Fruit fly (Drosophila melanogaster) whole organism, embryonic: ENCODE measurements around the gene MICU3.

Experiments
- CG11247 ChIP-seq: fragments of 200-800 bp; sonication (Bioruptor generic); IDR thresholded peaks from 2 replicates; pipeline ENCODE4 v1.3.6; 2022; ENCODE audit warnings: missing biosample characterization, missing genetic modification characterization
- CG1233 ChIP-seq: fragments of 200-800 bp; sonication (Bioruptor generic); optimal IDR thresholded peaks from 4 replicates; lab custom pipeline; 2018; ENCODE audit warnings: missing biosample characterization, mild to moderate bottlenecking, missing genetic modification characterization
- CG13424 ChIP-seq: fragments of 200-800 bp; sonication (Bioruptor generic); optimal IDR thresholded peaks from 2 replicates; lab custom pipeline; 2019; ENCODE audit warnings: missing biosample characterization, mild to moderate bottlenecking, missing genetic modification characterization, moderate library complexity
- CG16815 ChIP-seq: fragments of 200-800 bp; sonication (Bioruptor generic); optimal IDR thresholded peaks from 3 replicates; lab custom pipeline; 2017; ENCODE audit warnings: missing biosample characterization, mild to moderate bottlenecking, missing genetic modification characterization
- CG18619 ChIP-seq: fragments of 200-800 bp; sonication (Bioruptor generic); optimal IDR thresholded peaks from 3 replicates; lab custom pipeline; 2017; ENCODE audit warnings: missing biosample characterization, mild to moderate bottlenecking, missing genetic modification characterization
- CG30431 ChIP-seq: fragments of 200-800 bp; sonication (Bioruptor generic); optimal IDR thresholded peaks from 2 replicates; lab custom pipeline; 2017; ENCODE audit warnings: missing biosample characterization, missing genetic modification characterization
- CG3407 ChIP-seq: fragments of 200-800 bp; sonication (Bioruptor generic); optimal IDR thresholded peaks from 2 replicates; lab custom pipeline; 2018; ENCODE audit warnings: missing biosample characterization, mild to moderate bottlenecking, missing genetic modification characterization
- CG34422 ChIP-seq: fragments of 200-800 bp; sonication (Bioruptor generic); IDR thresholded peaks from 3 replicates; pipeline ENCODE4 v1.3.6; 2022; ENCODE audit warnings: missing biosample characterization, missing genetic modification characterization
- CG4404 ChIP-seq: fragments of 200-800 bp; sonication (Bioruptor generic); IDR thresholded peaks from 2 replicates; pipeline ENCODE4 v1.3.6; 2022; ENCODE audit warnings: missing biosample characterization, missing genetic modification characterization
- CG6254 ChIP-seq: fragments of 200-800 bp; sonication (Bioruptor generic); optimal IDR thresholded peaks from 3 replicates; lab custom pipeline; 2017; ENCODE audit warnings: mild to moderate bottlenecking, missing biosample characterization, missing genetic modification reagents, missing genetic modification characterization
- CG6765 ChIP-seq: fragments of 200-800 bp; sonication (Bioruptor generic); optimal IDR thresholded peaks from 3 replicates; lab custom pipeline; 2017; ENCODE audit warnings: missing biosample characterization, mild to moderate bottlenecking, missing genetic modification characterization
- CG6813 ChIP-seq: fragments of 200-800 bp; sonication (Bioruptor generic); optimal IDR thresholded peaks from 2 replicates; lab custom pipeline; 2017; ENCODE audit warnings: missing biosample characterization, missing genetic modification characterization, mild to moderate bottlenecking, moderate library complexity, missing genetic modification reagents
- CG8089 ChIP-seq: fragments of 200-800 bp; sonication (Bioruptor generic); optimal IDR thresholded peaks from 3 replicates; lab custom pipeline; 2016; ENCODE audit warnings: missing biosample characterization, missing genetic modification characterization
- CG8478 ChIP-seq: fragments of >200 bp; optimal IDR thresholded peaks from 2 replicates; lab custom pipeline; 2018
- Camta ChIP-seq: fragments of 200-800 bp; sonication (Bioruptor generic); optimal IDR thresholded peaks from 2 replicates; lab custom pipeline; 2016; ENCODE audit warnings: missing biosample characterization, missing genetic modification characterization
- D ChIP-seq, 2 experiments: fragments of 200-800 bp in 1 of 2; fragments of >200 bp in 1 of 2; sonication (Bioruptor generic) in 1 of 2; optimal IDR thresholded peaks; 2 replicates in 1 of 2; 3 replicates in 1 of 2; lab custom pipeline; 2017; ENCODE audit warnings: mild to moderate bottlenecking in 1 of 2, missing biosample characterization in 1 of 2, missing genetic modification characterization in 1 of 2, missing genetic modification reagents in 1 of 2
- HLH54F ChIP-seq: fragments of 200-800 bp; sonication (Bioruptor generic); optimal IDR thresholded peaks from 3 replicates; lab custom pipeline; 2016; ENCODE audit warnings: missing biosample characterization, missing genetic modification characterization
- Hmr ChIP-seq: fragments of 200-800 bp; sonication (Bioruptor generic); optimal IDR thresholded peaks from 3 replicates; lab custom pipeline; 2017; ENCODE audit warnings: mild to moderate bottlenecking, missing biosample characterization, missing genetic modification reagents, missing genetic modification characterization
- Hr39 ChIP-seq: fragments of >200 bp; optimal IDR thresholded peaks from 2 replicates; lab custom pipeline; 2017
- MESR4 ChIP-seq: fragments of 200-800 bp; sonication (Bioruptor generic); optimal IDR thresholded peaks from 2 replicates; lab custom pipeline; 2018; ENCODE audit warnings: missing biosample characterization, mild to moderate bottlenecking, missing genetic modification characterization, moderate library complexity
- MTF-1 ChIP-seq: fragments of 200-800 bp; sonication (Bioruptor generic); optimal IDR thresholded peaks from 2 replicates; lab custom pipeline; 2018; ENCODE audit warnings: missing biosample characterization, mild to moderate bottlenecking, missing genetic modification characterization, borderline replicate concordance
- Max ChIP-seq: fragments of 200-800 bp; sonication (Bioruptor generic); optimal IDR thresholded peaks from 2 replicates; lab custom pipeline; 2016; ENCODE audit warnings: missing biosample characterization, mild to moderate bottlenecking, missing genetic modification characterization
- NC2α ChIP-seq: fragments of 200-800 bp; sonication (Bioruptor generic); optimal IDR thresholded peaks from 2 replicates; lab custom pipeline; 2016; ENCODE audit warnings: missing biosample characterization, missing genetic modification characterization
- NK7.1 ChIP-seq: fragments of 200-800 bp; sonication (Bioruptor generic); optimal IDR thresholded peaks from 3 replicates; lab custom pipeline; 2016; ENCODE audit warnings: missing biosample characterization, missing genetic modification characterization
- Oaz ChIP-seq: fragments of 200-800 bp; sonication (Bioruptor generic); IDR thresholded peaks from 2 replicates; pipeline ENCODE4 v1.3.6; 2022; ENCODE audit warnings: missing biosample characterization, missing genetic modification characterization
- Ptx1 ChIP-seq: fragments of 200-800 bp; sonication (Bioruptor generic); IDR thresholded peaks from 2 replicates; pipeline ENCODE4 v1.3.6; 2022; ENCODE audit warnings: missing biosample characterization, missing genetic modification characterization
- Ravus ChIP-seq: fragments of 200-800 bp; sonication (Bioruptor generic); IDR thresholded peaks from 2 replicates; pipeline ENCODE4 v1.3.6; 2022; ENCODE audit warnings: missing biosample characterization, missing genetic modification characterization
- YL-1 ChIP-seq: fragments of 200-800 bp; sonication (Bioruptor generic); optimal IDR thresholded peaks from 3 replicates; lab custom pipeline; 2017; ENCODE audit warnings: missing biosample characterization, mild to moderate bottlenecking, missing genetic modification characterization
- bbx ChIP-seq: fragments of 200-800 bp; sonication (Bioruptor generic); IDR thresholded peaks from 2 replicates; pipeline ENCODE4 v1.3.6; 2022; ENCODE audit warnings: missing biosample characterization, missing genetic modification characterization; ENCODE audit not compliant: partially characterized antibody
- cato ChIP-seq: fragments of 200-800 bp; sonication (Bioruptor generic); optimal IDR thresholded peaks from 2 replicates; lab custom pipeline; 2016; ENCODE audit warnings: missing biosample characterization, missing genetic modification characterization, borderline replicate concordance
- crp ChIP-seq, 2 experiments: fragments of 200-800 bp; sonication (Bioruptor generic); optimal IDR thresholded peaks; 2 replicates in 1 of 2; 3 replicates in 1 of 2; lab custom pipeline; 2017; ENCODE audit warnings: missing biosample characterization in 2 of 2, missing genetic modification characterization in 2 of 2, mild to moderate bottlenecking in 1 of 2, moderate library complexity in 1 of 2
- da ChIP-seq: fragments of 200-800 bp; sonication (Bioruptor generic); optimal IDR thresholded peaks from 2 replicates; lab custom pipeline; 2016; ENCODE audit warnings: missing biosample characterization, missing genetic modification characterization
- dmrt99B ChIP-seq: fragments of 200-800 bp; sonication (Bioruptor generic); optimal IDR thresholded peaks from 2 replicates; lab custom pipeline; 2018; ENCODE audit warnings: missing biosample characterization, mild to moderate bottlenecking, missing genetic modification characterization, moderate library complexity
- p53 ChIP-seq: fragments of 200-800 bp; sonication (Bioruptor generic); optimal IDR thresholded peaks from 2 replicates; lab custom pipeline; 2016; ENCODE audit warnings: missing biosample characterization, missing genetic modification characterization
- prd ChIP-seq, 3 experiments: fragments of >200 bp in 2 of 3; fragments of 200-800 bp in 1 of 3; sonication (Bioruptor generic) in 1 of 3; optimal IDR thresholded peaks in 2 of 3; IDR thresholded peaks in 1 of 3; 2 replicates in 2 of 3; 3 replicates in 1 of 3; pipeline versions ENCODE4 v1.3.6 to Lab custom; 2017 to 2022; ENCODE audit warnings: missing biosample characterization in 1 of 3, missing genetic modification characterization in 1 of 3
- sc ChIP-seq, 3 experiments: fragments of >200 bp in 2 of 3; fragments of 200-800 bp in 1 of 3; sonication (Bioruptor generic) in 1 of 3; optimal IDR thresholded peaks; 2 replicates in 2 of 3; 3 replicates in 1 of 3; lab custom pipeline; 2017; ENCODE audit warnings: mild to moderate bottlenecking in 1 of 3, missing biosample characterization in 1 of 3, missing genetic modification characterization in 1 of 3, missing genetic modification reagents in 1 of 3
- sens ChIP-seq: fragments of 200-800 bp; sonication (Bioruptor generic); peaks from one replicate; lab custom pipeline; 2016; ENCODE audit warnings: missing biosample characterization, missing genetic modification characterization
- seq ChIP-seq: fragments of 200-800 bp; sonication (Bioruptor generic); IDR thresholded peaks from 2 replicates; pipeline ENCODE4 v1.3.6; 2022; ENCODE audit warnings: missing biosample characterization, missing genetic modification characterization
- sisA ChIP-seq: fragments of 200-800 bp; sonication (Bioruptor generic); IDR thresholded peaks from 2 replicates; pipeline ENCODE4 v1.3.6; 2022; ENCODE audit warnings: missing biosample characterization, missing genetic modification characterization
- sqz ChIP-seq: fragments of 200-800 bp; sonication (Bioruptor generic); optimal IDR thresholded peaks from 3 replicates; lab custom pipeline; 2018; ENCODE audit warnings: missing biosample characterization, mild to moderate bottlenecking, missing genetic modification characterization
- tap ChIP-seq: fragments of 200-800 bp; optimal IDR thresholded peaks from 3 replicates; lab custom pipeline; 2019; ENCODE audit warnings: missing biosample characterization, mild to moderate bottlenecking, missing genetic modification characterization, moderate library complexity
- tio ChIP-seq: fragments of 200-800 bp; sonication (Bioruptor generic); optimal IDR thresholded peaks from 2 replicates; lab custom pipeline; 2017; ENCODE audit warnings: missing biosample characterization, missing genetic modification characterization, inconsistent platforms
- trh ChIP-seq: fragments of 200-800 bp; sonication (Bioruptor generic); optimal IDR thresholded peaks from 2 replicates; lab custom pipeline; 2016; ENCODE audit warnings: missing biosample characterization, missing genetic modification characterization
- vfl ChIP-seq: fragments of 200-800 bp; sonication (Bioruptor generic); optimal IDR thresholded peaks from 2 replicates; lab custom pipeline; 2016; ENCODE audit warnings: missing biosample characterization, missing genetic modification characterization
- vnd ChIP-seq: fragments of 200-800 bp; sonication (Bioruptor generic); IDR thresholded peaks from 3 replicates; pipeline ENCODE4 v1.3.6; 2022; ENCODE audit warnings: missing biosample characterization, missing genetic modification characterization; ENCODE audit not compliant: partially characterized antibody
- vvl ChIP-seq: fragments of 200-800 bp; sonication (Bioruptor generic); IDR thresholded peaks from 2 replicates; pipeline ENCODE4 v1.3.6; 2022; ENCODE audit warnings: missing biosample characterization, missing genetic modification characterization
- z ChIP-seq: fragments of 200-800 bp; sonication (Bioruptor generic); IDR thresholded peaks from 3 replicates; pipeline ENCODE4 v1.3.6; 2022; ENCODE audit warnings: missing biosample characterization, missing genetic modification characterization
- zen ChIP-seq: fragments of 200-800 bp; sonication (Bioruptor generic); optimal IDR thresholded peaks from 3 replicates; lab custom pipeline; 2018; ENCODE audit warnings: missing biosample characterization, mild to moderate bottlenecking, missing genetic modification characterization, moderate library complexity

Gene MICU3

dm6 chr3R:19846870-19847590 is at the start of gene MICU3 (continued):
- TF ChIP-seq CG34422 (GFP tag; lab: Robert Waterston, UW), result peak; percentile 48; the same call in 1 of the 3 replicates
- peak; percentile 42; the same call in 1 of the 2 replicates for TF ChIP-seq bbx
- TF ChIP-seq sens (GFP tag; lab: Kevin White, UChicago), result peak; percentile 90
- no peak for TF ChIP-seq dmrt99B
- no peak for TF ChIP-seq CG6765
- no peak for TF ChIP-seq prd (optimal IDR thresholded peaks at IDR 0.05; lab: Kevin White, UChicago)
- peak; percentile 75; the same call in 2 of the 3 replicates for TF ChIP-seq prd (GFP tag; IDR thresholded peaks at IDR 0.05; lab: Robert Waterston, UW)
- no peak for TF ChIP-seq da (GFP tag; lab: Kevin White, UChicago)
- TF ChIP-seq NC2α (GFP tag; lab: Kevin White, UChicago), result no peak
- peak; percentile 59 for TF ChIP-seq tio
- no peak for TF ChIP-seq D (optimal IDR thresholded peaks at IDR 0.05; lab: Kevin White, UChicago)
- TF ChIP-seq D (GFP tag; optimal IDR thresholded peaks at IDR 0.05; lab: Kevin White, UChicago), result peak; percentile 13
- TF ChIP-seq sc (optimal IDR thresholded peaks at IDR 0.05; lab: Kevin White, UChicago), result no peak
- no peak for TF ChIP-seq sc (GFP tag; optimal IDR thresholded peaks at IDR 0.05; lab: Kevin White, UChicago)
- no peak for TF ChIP-seq Hr39 (lab: Kevin White, UChicago)
- no peak for TF ChIP-seq MTF-1 (GFP tag; lab: Kevin White, UChicago)
- TF ChIP-seq HLH54F, result peak; percentile 61
- peak; percentile 57; the same call in 2 of the 3 replicates for TF ChIP-seq vnd
- TF ChIP-seq vvl, result peak; percentile 72
- peak; percentile 18 for TF ChIP-seq Camta
- TF ChIP-seq crp (GFP tag; optimal IDR thresholded peaks at IDR 0.05; lab: Kevin White, UChicago), result peak in 1 of 2 experiments; percentile 31
- no peak for TF ChIP-seq tap (tag; lab: Kevin White, UChicago)
- TF ChIP-seq CG3407, result no peak
- peak; percentile 8 for TF ChIP-seq trh (GFP tag; lab: Kevin White, UChicago)
- TF ChIP-seq CG18619 (GFP tag; lab: Kevin White, UChicago), result peak; percentile 61
- peak; percentile 15 for TF ChIP-seq NK7.1 (GFP tag; lab: Kevin White, UChicago)
- TF ChIP-seq MESR4 (GFP tag; lab: Kevin White, UChicago), result no peak
- TF ChIP-seq seq (GFP tag; lab: Robert Waterston, UW), result peak; percentile 45; the same call in 1 of the 2 replicates
- peak; percentile 53 for TF ChIP-seq cato (GFP tag; lab: Kevin White, UChicago)
- peak; percentile 30 for TF ChIP-seq Hmr (GFP tag; lab: Kevin White, UChicago)
- peak; percentile 60 for TF ChIP-seq vfl (GFP tag; lab: Kevin White, UChicago)
- TF ChIP-seq Max (GFP tag; lab: Kevin White, UChicago), result peak; percentile 41
- no peak for TF ChIP-seq Ravus (GFP tag; lab: Robert Waterston, UW)
- TF ChIP-seq CG13424 (tag; lab: Kevin White, UChicago), result peak; percentile 67
- TF ChIP-seq CG1233, result peak; percentile 26
- TF ChIP-seq CG11247 (GFP tag; lab: Robert Waterston, UW), result peak; percentile 44; the same call in 1 of the 2 replicates
- TF ChIP-seq CG16815, result peak; percentile 40
- no peak for TF ChIP-seq z (GFP tag; lab: Robert Waterston, UW)
- TF ChIP-seq CG8089 (GFP tag; lab: Kevin White, UChicago), result peak; percentile 44
- 0 out of 2 replicates have a peak, but pooled peaks have one; percentile 33 for TF ChIP-seq Oaz (GFP tag; lab: Robert Waterston, UW)
- peak; percentile 11 for TF ChIP-seq sqz
- no peak for TF ChIP-seq YL-1 (GFP tag; lab: Kevin White, UChicago)
- peak; percentile 45 for TF ChIP-seq CG30431 (GFP tag; lab: Kevin White, UChicago)
- TF ChIP-seq Ptx1, result peak; percentile 66
- no peak for TF ChIP-seq CG8478 (lab: Kevin White, UChicago)
- TF ChIP-seq sisA, result peak; percentile 65
- no peak for TF ChIP-seq CG6813
- TF ChIP-seq CG6254 (GFP tag; lab: Kevin White, UChicago), result no peak
- TF ChIP-seq p53 (GFP tag; lab: Kevin White, UChicago), result no peak
- peak; percentile 48; the same call in 1 of the 2 replicates for TF ChIP-seq CG4404 (GFP tag; lab: Robert Waterston, UW)
- peak; percentile 58 for TF ChIP-seq zen (tag; lab: Kevin White, UChicago)
